Fruit fly (Drosophila melanogaster): ENCODE results near the gene mor.

Gene mor

DNA sequence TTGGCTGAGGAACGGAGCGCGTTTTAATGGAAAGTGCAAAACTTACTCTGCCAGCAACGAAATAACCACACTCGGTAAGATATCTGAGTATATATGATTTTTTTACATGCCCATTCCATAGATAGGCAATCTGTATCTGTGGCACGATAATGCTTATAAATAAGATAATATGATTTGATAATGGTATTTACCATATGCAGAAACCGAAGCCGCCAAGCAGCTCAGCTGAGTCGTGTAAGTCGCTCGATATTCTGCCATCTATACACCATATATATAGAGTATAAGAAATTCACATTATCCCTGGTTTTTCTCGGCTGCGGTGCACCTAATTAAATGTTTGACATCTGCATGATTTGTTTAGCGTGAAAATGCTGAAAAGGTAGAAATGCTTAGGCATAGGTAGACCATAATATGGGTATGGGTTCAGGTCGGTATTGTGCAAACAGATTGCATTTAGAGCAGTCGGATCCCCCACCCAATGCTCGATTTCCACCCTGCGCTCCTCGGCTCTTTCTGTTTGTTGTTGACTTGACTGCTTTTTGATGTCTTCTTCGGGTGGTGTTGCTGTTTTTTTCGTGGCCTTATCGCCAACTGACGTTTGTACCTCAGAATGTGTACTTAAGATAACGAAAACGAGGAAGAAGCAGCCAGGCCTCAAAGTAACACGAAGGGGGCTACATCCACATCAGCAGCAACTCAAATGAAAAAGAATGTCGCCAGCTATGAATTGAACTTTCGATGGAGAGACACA lies 34.3 kb upstream of the mor start:
- TF ChIP-seq Side (GFP tag; optimal IDR thresholded peaks at IDR 0.05): no peak
- TF ChIP-seq CG18599 (GFP tag; optimal IDR thresholded peaks at IDR 0.05): no peak
- TF ChIP-seq Nf-YA (GFP tag; IDR thresholded peaks at IDR 0.05): no peak
- TF ChIP-seq CG10366 (GFP tag; IDR thresholded peaks at IDR 0.05): no peak
- no peak for TF ChIP-seq unpg (GFP tag; optimal IDR thresholded peaks at IDR 0.05)
- no peak for TF ChIP-seq hkb (optimal IDR thresholded peaks at IDR 0.05)
- 0 out of 2 replicates have a peak, but pooled peaks have one; percentile 15 for TF ChIP-seq hkb (GFP tag; IDR thresholded peaks at IDR 0.05)
- no peak for TF ChIP-seq CG15514 (GFP tag; optimal IDR thresholded peaks at IDR 0.05)
- TF ChIP-seq CG4730 (GFP tag; IDR thresholded peaks at IDR 0.05): no peak
- no peak for TF ChIP-seq CG1792 (GFP tag; optimal IDR thresholded peaks at IDR 0.05)
- peak; percentile 16 for TF ChIP-seq CG8359 (GFP tag; optimal IDR thresholded peaks at IDR 0.05; ENCODE audit: borderline replicate concordance)
- no peak for TF ChIP-seq Fer3 (tag; optimal IDR thresholded peaks at IDR 0.05)
- TF ChIP-seq Deaf1 (tag; optimal IDR thresholded peaks at IDR 0.05): peak; percentile 35
- TF ChIP-seq yki (optimal IDR thresholded peaks at IDR 0.05): no peak
- no peak for TF ChIP-seq nerfin-2 (GFP tag; IDR thresholded peaks at IDR 0.05; ENCODE audit: partially characterized antibody)
- TF ChIP-seq slp2 (GFP tag; optimal IDR thresholded peaks at IDR 0.05): no peak
- TF ChIP-seq wdn (GFP tag; IDR thresholded peaks at IDR 0.05): no peak
- no peak for TF ChIP-seq CG15011 (GFP tag; optimal IDR thresholded peaks at IDR 0.05)
- no peak for TF ChIP-seq CG3726 (GFP tag; IDR thresholded peaks at IDR 0.05)
- TF ChIP-seq ken (GFP tag; IDR thresholded peaks at IDR 0.05): 0 out of 3 replicates have a peak, but pooled peaks have one; percentile 5
- no peak for TF ChIP-seq CG13287 (GFP tag; IDR thresholded peaks at IDR 0.05; ENCODE audit: partially characterized antibody)
- TF ChIP-seq CG15479 (GFP tag; optimal IDR thresholded peaks at IDR 0.05): peak; percentile 55
- TF ChIP-seq GATAe (GFP tag; conservative IDR thresholded peaks at IDR 0.05): peak; percentile 87
- no peak for TF ChIP-seq gcm (GFP tag; optimal IDR thresholded peaks at IDR 0.05)
- TF ChIP-seq sd (tag; optimal IDR thresholded peaks at IDR 0.05): peak; percentile 43
- TF ChIP-seq TFAM (GFP tag; optimal IDR thresholded peaks at IDR 0.05): no peak
- no peak for TF ChIP-seq CG11247 (GFP tag; IDR thresholded peaks at IDR 0.05)
- TF ChIP-seq CG11696 (GFP tag; IDR thresholded peaks at IDR 0.05): no peak
- TF ChIP-seq CG15696 (tag; optimal IDR thresholded peaks at IDR 0.05): no peak
- TF ChIP-seq CG4820 (GFP tag; optimal IDR thresholded peaks at IDR 0.05): no peak
- no peak for TF ChIP-seq CG3281 (GFP tag; optimal IDR thresholded peaks at IDR 0.05)
- no peak for TF ChIP-seq HLH54F (GFP tag; optimal IDR thresholded peaks at IDR 0.05)
- no peak for TF ChIP-seq gsb-n (tag; optimal IDR thresholded peaks at IDR 0.05)
- no peak for TF ChIP-seq Optix (GFP tag; IDR thresholded peaks at IDR 0.05)
- TF ChIP-seq chinmo (GFP tag; IDR thresholded peaks at IDR 0.05; ENCODE audit: partially characterized antibody): no peak
- no peak for TF ChIP-seq bigmax (GFP tag; optimal IDR thresholded peaks at IDR 0.05)
- no peak for TF ChIP-seq CG4282 (GFP tag; optimal IDR thresholded peaks at IDR 0.05)
- no peak for TF ChIP-seq Fer1 (GFP tag; optimal IDR thresholded peaks at IDR 0.05)
- TF ChIP-seq jumu (GFP tag; optimal IDR thresholded peaks at IDR 0.05): no peak
- peak; percentile 17 for TF ChIP-seq pros (GFP tag; optimal IDR thresholded peaks at IDR 0.05)
- no peak for TF ChIP-seq CG2889 (GFP tag; IDR thresholded peaks at IDR 0.05)
- no peak for TF ChIP-seq croc (GFP tag; conservative IDR thresholded peaks at IDR 0.05)
- TF ChIP-seq sim (GFP tag; IDR thresholded peaks at IDR 0.05): no peak
- no peak for TF ChIP-seq fru (optimal IDR thresholded peaks at IDR 0.05)
- no peak for TF ChIP-seq disco-r (GFP tag; optimal IDR thresholded peaks at IDR 0.05)
- TF ChIP-seq CG5180 (GFP tag; optimal IDR thresholded peaks at IDR 0.05): no peak
- no peak for TF ChIP-seq E2f2 (GFP tag; IDR thresholded peaks at IDR 0.05)
- TF ChIP-seq CG8388 (GFP tag; optimal IDR thresholded peaks at IDR 0.05): no peak
- TF ChIP-seq cg (GFP tag; optimal IDR thresholded peaks at IDR 0.05): no peak
- no peak for TF ChIP-seq bcd (GFP tag; optimal IDR thresholded peaks at IDR 0.05)
- TF ChIP-seq CG10274 (GFP tag; optimal IDR thresholded peaks at IDR 0.05): no peak

All from whole organism, embryonic.